Worm (Caenorhabditis elegans) whole organism, late embryonic: ENCODE measurements around the gene M199.2.

Experiments
- F13H6.1 ChIP-seq: sonication (generic microtip); optimal IDR thresholded peaks from 2 replicates; lab custom pipeline; 2016; ENCODE audit warnings: missing genetic modification characterization, missing compliant biosample characterization
- K02D7.2 ChIP-seq: sonication (generic microtip); optimal IDR thresholded peaks from 2 replicates; lab custom pipeline; 2017; ENCODE audit warnings: mild to moderate bottlenecking, missing genetic modification characterization, missing compliant biosample characterization
- ahr-1 ChIP-seq: sonication (generic microtip); optimal IDR thresholded peaks from 2 replicates; lab custom pipeline; 2016; ENCODE audit warnings: missing genetic modification characterization, missing compliant biosample characterization
- ama-1 ChIP-seq: fragments of 150-350 bp; optimal IDR thresholded peaks from 2 replicates; lab custom pipeline; 2014
- ceh-14 ChIP-seq: sonication (generic microtip); optimal IDR thresholded peaks from 2 replicates; lab custom pipeline; 2016; ENCODE audit warnings: missing genotype, missing genetic modification characterization, missing compliant biosample characterization
- ceh-18 ChIP-seq: sonication (generic microtip); optimal IDR thresholded peaks from 2 replicates; lab custom pipeline; 2016; ENCODE audit warnings: missing genetic modification characterization, missing compliant biosample characterization
- ceh-19 ChIP-seq: fragments of 200-800 bp; sonication (Bioruptor generic); optimal IDR thresholded peaks from 2 replicates; lab custom pipeline; 2018; ENCODE audit warnings: mild to moderate bottlenecking, missing genetic modification characterization, missing compliant biosample characterization
- ceh-2 ChIP-seq: sonication (generic microtip); optimal IDR thresholded peaks from 2 replicates; lab custom pipeline; 2016; ENCODE audit warnings: missing genotype, missing genetic modification characterization, missing compliant biosample characterization
- ceh-30 ChIP-seq: fragments of 150-350 bp; optimal IDR thresholded peaks from 2 replicates; lab custom pipeline; 2014; ENCODE audit warnings: missing biosample characterization, missing genetic modification characterization
- ceh-34 ChIP-seq: sonication (generic microtip); optimal IDR thresholded peaks from 2 replicates; lab custom pipeline; 2016; ENCODE audit warnings: mild to moderate bottlenecking, missing genetic modification characterization, missing compliant biosample characterization
- che-1 ChIP-seq: sonication (generic microtip); optimal IDR thresholded peaks from 2 replicates; lab custom pipeline; 2016; ENCODE audit warnings: mild to moderate bottlenecking, missing genetic modification characterization, missing compliant biosample characterization
- dmd-4 ChIP-seq: sonication (generic microtip); optimal IDR thresholded peaks from 2 replicates; lab custom pipeline; 2016; ENCODE audit warnings: borderline replicate concordance, missing genetic modification characterization, missing compliant biosample characterization
- dve-1 ChIP-seq: sonication (generic microtip); optimal IDR thresholded peaks from 2 replicates; lab custom pipeline; 2017; ENCODE audit warnings: antibody characterized with exemption, mild to moderate bottlenecking, missing genetic modification characterization, missing compliant biosample characterization
- elt-2 ChIP-seq: sonication (generic microtip); optimal IDR thresholded peaks from 2 replicates; lab custom pipeline; 2016; ENCODE audit warnings: missing genetic modification reagents, missing genetic modification characterization, missing compliant biosample characterization
- ets-4 ChIP-seq: sonication (generic microtip); optimal IDR thresholded peaks from 2 replicates; lab custom pipeline; 2016; ENCODE audit warnings: missing genetic modification characterization, missing compliant biosample characterization
- eyg-1 ChIP-seq: sonication (generic microtip); optimal IDR thresholded peaks from 2 replicates; lab custom pipeline; 2016; ENCODE audit warnings: missing genotype, missing genetic modification characterization, missing compliant biosample characterization
- fax-1 ChIP-seq: sonication (generic microtip); optimal IDR thresholded peaks from 2 replicates; lab custom pipeline; 2016; ENCODE audit warnings: missing genotype, missing genetic modification characterization, missing compliant biosample characterization
- fkh-10 ChIP-seq: fragments of 150-350 bp; optimal IDR thresholded peaks from 2 replicates; lab custom pipeline; 2014; ENCODE audit warnings: missing biosample characterization, missing genetic modification reagents, missing genetic modification characterization
- hlh-30 ChIP-seq: sonication (generic microtip); optimal IDR thresholded peaks from 2 replicates; lab custom pipeline; 2017; ENCODE audit warnings: antibody characterized with exemption, missing genetic modification characterization, missing compliant biosample characterization; ENCODE audit not compliant: insufficient read depth
- hlh-6 ChIP-seq: sonication (generic microtip); optimal IDR thresholded peaks from 2 replicates; lab custom pipeline; 2016; ENCODE audit warnings: missing genotype, missing genetic modification characterization, missing compliant biosample characterization
- lin-11 ChIP-seq: fragments of 200-800 bp; sonication (Bioruptor generic); optimal IDR thresholded peaks from 2 replicates; lab custom pipeline; 2018; ENCODE audit warnings: mild to moderate bottlenecking, missing genetic modification characterization, missing compliant biosample characterization
- mec-3 ChIP-seq: sonication (generic microtip); optimal IDR thresholded peaks from 2 replicates; lab custom pipeline; 2016; ENCODE audit warnings: borderline replicate concordance, missing genetic modification characterization, missing compliant biosample characterization
- nfya-1 ChIP-seq: sonication (generic microtip); optimal IDR thresholded peaks from 2 replicates; lab custom pipeline; 2017; ENCODE audit warnings: missing genetic modification characterization, mild to moderate bottlenecking, missing compliant biosample characterization, antibody characterized with exemption, moderate library complexity
- nhr-11 ChIP-seq: fragments of 150-350 bp; optimal IDR thresholded peaks from 2 replicates; lab custom pipeline; 2014; ENCODE audit warnings: missing biosample characterization, missing genetic modification characterization
- npax-4 ChIP-seq: sonication (generic microtip); optimal IDR thresholded peaks from 2 replicates; lab custom pipeline; 2016; ENCODE audit warnings: missing genetic modification characterization, missing compliant biosample characterization
- pag-3 ChIP-seq: sonication (generic microtip); optimal IDR thresholded peaks from 2 replicates; lab custom pipeline; 2016; ENCODE audit warnings: missing compliant biosample characterization, missing genetic modification characterization, borderline replicate concordance
- pat-9 ChIP-seq: fragments of 200-800 bp; sonication (Bioruptor generic); optimal IDR thresholded peaks from 2 replicates; lab custom pipeline; 2018; ENCODE audit warnings: mild to moderate bottlenecking, missing genetic modification characterization, moderate library complexity, missing compliant biosample characterization
- pha-2 ChIP-seq: sonication (generic microtip); optimal IDR thresholded peaks from 2 replicates; lab custom pipeline; 2017; ENCODE audit warnings: mild to moderate bottlenecking, missing genetic modification characterization, missing compliant biosample characterization
- ref-2 ChIP-seq: sonication (generic microtip); optimal IDR thresholded peaks from 2 replicates; lab custom pipeline; 2016; ENCODE audit warnings: missing genetic modification characterization, missing compliant biosample characterization
- sdc-2 ChIP-seq: sonication (generic microtip); optimal IDR thresholded peaks from 2 replicates; lab custom pipeline; 2016; ENCODE audit warnings: missing genotype, missing genetic modification characterization, missing compliant biosample characterization
- sox-2 ChIP-seq: fragments of 200-800 bp; sonication (Bioruptor generic); IDR thresholded peaks from 2 replicates; pipeline ENCODE4 v1.3.6; 2022; ENCODE audit warnings: missing genetic modification reagents, missing genetic modification characterization, missing compliant biosample characterization
- sox-4 ChIP-seq: sonication (generic microtip); optimal IDR thresholded peaks from 2 replicates; lab custom pipeline; 2017; ENCODE audit warnings: mild to moderate bottlenecking, missing genetic modification characterization, inconsistent platforms, missing compliant biosample characterization
- tbx-2 ChIP-seq: sonication (generic microtip); optimal IDR thresholded peaks from 2 replicates; lab custom pipeline; 2016; ENCODE audit warnings: missing genetic modification characterization, missing compliant biosample characterization
- tbx-7 ChIP-seq: sonication (generic microtip); optimal IDR thresholded peaks from 2 replicates; lab custom pipeline; 2016; ENCODE audit warnings: missing genotype, missing genetic modification characterization, missing compliant biosample characterization
- ttx-3 ChIP-seq: sonication (generic microtip); optimal IDR thresholded peaks from 2 replicates; lab custom pipeline; 2016; ENCODE audit warnings: missing genetic modification reagents, missing genetic modification characterization, missing compliant biosample characterization
- unc-3 ChIP-seq, 2 experiments: fragments of 200-800 bp in 1 of 2; sonication (Bioruptor generic) in 1 of 2; sonication (generic microtip) in 1 of 2; conservative IDR thresholded peaks in 1 of 2; optimal IDR thresholded peaks in 1 of 2; 2 replicates each; pipeline versions ENCODE4 v1.3.6 to Lab custom; 2016 to 2022; ENCODE audit warnings: missing compliant biosample characterization in 2 of 2, missing genetic modification characterization in 2 of 2, missing genetic modification reagents in 1 of 2
- unc-55 ChIP-seq: sonication (generic microtip); optimal IDR thresholded peaks from 2 replicates; lab custom pipeline; 2017; ENCODE audit warnings: missing biosample characterization, missing genetic modification reagents, missing genetic modification characterization

The M199.2 gene

ce11 chrIV:15113117-15113516 is 4.5 kb downstream of the M199.2 start, which contains the start of gene M199.134:
Gene M199.134, minus strand, starts transcription at chrIV:15113217.
- TF ChIP-seq dmd-4 (tag; lab: Kevin White, UChicago) (no peak), dve-1 (tag; lab: Kevin White, UChicago) (no peak), ceh-30 (tag; lab: Kevin White, UChicago) (no peak), eyg-1 (tag; lab: Kevin White, UChicago) (no peak), ttx-3 (tag; lab: Kevin White, UChicago) (no peak), hlh-6 (tag; lab: Kevin White, UChicago) (no peak), tbx-2 (tag; lab: Kevin White, UChicago) (no peak), ceh-2 (no peak)

ce11 chrIV:15114324-15114723 is 5.7 kb downstream of the M199.2 start, which contains the start of gene M199.135:
Gene M199.135, plus strand, starts transcription at chrIV:15114624.
- no peak for TF ChIP-seq mec-3 (tag; lab: Kevin White, UChicago)
- no peak for TF ChIP-seq lin-11 (tag; lab: Kevin White, UChicago)
- no peak for TF ChIP-seq fkh-10
- TF ChIP-seq nhr-11 (tag; lab: Kevin White, UChicago), result no peak
- no peak for TF ChIP-seq npax-4 (tag; lab: Kevin White, UChicago)
- TF ChIP-seq ahr-1 (tag; lab: Kevin White, UChicago), result no peak
- TF ChIP-seq ref-2 (tag; lab: Kevin White, UChicago), result no peak
- no peak for TF ChIP-seq dve-1 (tag; lab: Kevin White, UChicago)
- no peak for TF ChIP-seq F13H6.1
- TF ChIP-seq unc-55 (GFP tag; lab: Kevin White, UChicago), result no peak
- TF ChIP-seq hlh-30 (tag; lab: Kevin White, UChicago), result no peak
- no peak for TF ChIP-seq sox-4 (tag; lab: Kevin White, UChicago)
- no peak for TF ChIP-seq pag-3 (tag; lab: Kevin White, UChicago)
- TF ChIP-seq tbx-7 (tag; lab: Kevin White, UChicago), result no peak
- no peak for TF ChIP-seq K02D7.2
- no peak for TF ChIP-seq ets-4 (tag; lab: Kevin White, UChicago)
- TF ChIP-seq fax-1 (tag; lab: Kevin White, UChicago), result no peak
- TF ChIP-seq sdc-2 (tag; lab: Kevin White, UChicago), result no peak
- TF ChIP-seq hlh-6 (tag; lab: Kevin White, UChicago), result no peak
- TF ChIP-seq ceh-14 (tag; lab: Kevin White, UChicago), result no peak

ce11 chrIV:15118390-15118789 is 9.8 kb downstream of the M199.2 start, which contains the start of gene M199.136:
Gene M199.136, plus strand, starts transcription at chrIV:15118690.
- TF ChIP-seq npax-4 (tag; lab: Kevin White, UChicago) (no peak), ref-2 (tag; lab: Kevin White, UChicago) (no peak), che-1 (tag; lab: Kevin White, UChicago) (no peak), pat-9 (tag; lab: Kevin White, UChicago) (no peak), ceh-18 (tag; lab: Kevin White, UChicago) (no peak), lin-11 (tag; lab: Kevin White, UChicago) (no peak), ceh-19 (no peak), elt-2 (tag; lab: Kevin White, UChicago) (no peak), pha-2 (no peak), unc-55 (GFP tag; lab: Kevin White, UChicago) (no peak), sox-2 (GFP tag; lab: Robert Waterston, UW) (no peak), ceh-34 (no peak), fkh-10 (no peak), unc-3 (GFP tag; conservative IDR thresholded peaks at IDR 0.05; lab: Robert Waterston, UW) (no peak), unc-3 (tag; optimal IDR thresholded peaks at IDR 0.05; lab: Kevin White, UChicago) (no peak), K02D7.2 (no peak), dmd-4 (tag; lab: Kevin White, UChicago) (no peak), ama-1 (lab: Kevin White, UChicago) (no peak), nfya-1 (no peak), ceh-30 (tag; lab: Kevin White, UChicago) (no peak), fax-1 (tag; lab: Kevin White, UChicago) (no peak)
